Worm (Caenorhabditis elegans): ENCODE results near the gene F28A12.10.

DNA sequence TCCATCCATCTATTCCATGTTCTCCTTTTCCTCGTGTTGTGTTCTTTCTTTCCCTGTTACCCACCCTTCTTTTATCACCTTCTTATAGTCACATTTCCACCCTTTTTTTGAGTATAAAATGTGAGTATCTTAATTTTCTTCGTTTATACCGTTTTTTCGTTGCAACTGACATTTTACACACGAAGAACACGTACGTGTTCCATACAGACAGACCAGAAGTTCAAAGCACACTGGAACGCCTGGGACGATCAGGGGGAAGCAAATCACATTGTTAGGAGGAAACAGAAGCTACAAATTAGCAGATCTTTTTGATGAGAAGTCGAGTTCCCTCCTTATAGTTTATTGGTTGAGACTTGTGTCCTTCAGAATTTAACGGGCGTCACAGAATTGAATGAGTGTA is 21.9 kb downstream of the F28A12.10 start:
- TF ChIP-seq ceh-48 (tag; optimal IDR thresholded peaks at IDR 0.05), result no peak
- TF ChIP-seq ttx-3 (tag; optimal IDR thresholded peaks at IDR 0.05), result no peak
- no peak for TF ChIP-seq K09A11.1 (tag; optimal IDR thresholded peaks at IDR 0.05; ENCODE audit: insufficient read depth)
- TF ChIP-seq mec-3 (tag; optimal IDR thresholded peaks at IDR 0.05; ENCODE audit: borderline replicate concordance), result no peak
- TF ChIP-seq ztf-16 (tag; optimal IDR thresholded peaks at IDR 0.05), result no peak
